Worm (Caenorhabditis elegans) whole organism, L2 larva: Measurements from ENCODE around the gene far-3.

Experiments
- C34F6.9 ChIP-seq: fragments of 150-350 bp; optimal IDR thresholded peaks from 2 replicates; lab custom pipeline; 2014; ENCODE audit warnings: missing biosample characterization, missing genetic modification characterization
- F13H6.1 ChIP-seq: sonication (generic microtip); optimal IDR thresholded peaks from 2 replicates; lab custom pipeline; 2016; ENCODE audit warnings: missing genetic modification characterization, missing compliant biosample characterization
- R02D3.7 ChIP-seq: fragments of 150-350 bp; optimal IDR thresholded peaks from 2 replicates; lab custom pipeline; 2014; ENCODE audit warnings: missing biosample characterization, missing genetic modification characterization
- Y55F3AM.14 ChIP-seq: fragments of 200-800 bp; sonication (Bioruptor generic); optimal IDR thresholded peaks from 2 replicates; lab custom pipeline; 2018; ENCODE audit warnings: mild to moderate bottlenecking, missing genetic modification characterization, missing compliant biosample characterization
- ZK546.5 ChIP-seq: sonication (generic microtip); optimal IDR thresholded peaks from 2 replicates; lab custom pipeline; 2017; ENCODE audit warnings: missing biosample characterization, missing genetic modification characterization
- alr-1 ChIP-seq: fragments of 150-350 bp; optimal IDR thresholded peaks from 2 replicates; lab custom pipeline; 2014; ENCODE audit warnings: missing biosample characterization, missing genetic modification characterization
- aly-2 ChIP-seq: fragments of 150-350 bp; optimal IDR thresholded peaks from 2 replicates; lab custom pipeline; 2014; ENCODE audit warnings: missing biosample characterization, missing genetic modification characterization
- ama-1 ChIP-seq: fragments of 150-350 bp; optimal IDR thresholded peaks from 2 replicates; lab custom pipeline; 2018; ENCODE audit warnings: inconsistent platforms
- blmp-1 ChIP-seq: sonication (generic microtip); optimal IDR thresholded peaks from 2 replicates; lab custom pipeline; 2017; ENCODE audit warnings: missing genetic modification characterization, mild to moderate bottlenecking, missing compliant biosample characterization, antibody characterized with exemption, moderate library complexity; ENCODE audit not compliant: insufficient read depth
- ceh-16 ChIP-seq: fragments of 150-350 bp; optimal IDR thresholded peaks from 2 replicates; lab custom pipeline; 2014; ENCODE audit warnings: missing biosample characterization, missing genetic modification characterization
- crh-2 ChIP-seq: sonication (generic microtip); optimal IDR thresholded peaks from 2 replicates; lab custom pipeline; 2017; ENCODE audit warnings: missing biosample characterization, missing genetic modification characterization
- egl-27 ChIP-seq: sonication (generic microtip); optimal IDR thresholded peaks from 3 replicates; lab custom pipeline; 2017; ENCODE audit warnings: missing biosample characterization, missing genetic modification reagents, missing genetic modification characterization
- elt-1 ChIP-seq: fragments of 150-350 bp; optimal IDR thresholded peaks from 2 replicates; lab custom pipeline; 2014; ENCODE audit warnings: missing biosample characterization, missing genetic modification characterization
- elt-3 ChIP-seq: sonication (generic microtip); optimal IDR thresholded peaks from 2 replicates; lab custom pipeline; 2017; ENCODE audit warnings: missing biosample characterization, missing genetic modification characterization
- fos-1 ChIP-seq: fragments of 150-350 bp; optimal IDR thresholded peaks from 2 replicates; lab custom pipeline; 2014; ENCODE audit warnings: missing biosample characterization, missing genetic modification characterization
- gmeb-1 ChIP-seq: fragments of 150-350 bp; optimal IDR thresholded peaks from 2 replicates; lab custom pipeline; 2014; ENCODE audit warnings: missing biosample characterization, missing genetic modification characterization
- lin-11 ChIP-seq: fragments of 150-350 bp; sonication (generic microtip); optimal IDR thresholded peaks from 2 replicates; lab custom pipeline; 2014; ENCODE audit warnings: missing biosample characterization, missing genetic modification characterization, inconsistent platforms, mixed read lengths
- lin-13 ChIP-seq: fragments of 150-350 bp; optimal IDR thresholded peaks from 2 replicates; lab custom pipeline; 2014; ENCODE audit warnings: missing biosample characterization, missing genetic modification reagents, missing genetic modification characterization
- lin-39 ChIP-seq: fragments of 150-350 bp; optimal IDR thresholded peaks from 2 replicates; lab custom pipeline; 2014; ENCODE audit warnings: missing biosample characterization, missing genetic modification reagents, missing genetic modification characterization
- lsy-2 ChIP-seq, 2 experiments: fragments of 150-350 bp in 1 of 2; sonication (generic microtip) in 1 of 2; optimal IDR thresholded peaks; 2 replicates each; lab custom pipeline; 2014 to 2017; ENCODE audit warnings: missing biosample characterization in 2 of 2, missing genetic modification characterization in 2 of 2
- mab-5 ChIP-seq: fragments of 150-350 bp; optimal IDR thresholded peaks from 2 replicates; lab custom pipeline; 2014; ENCODE audit warnings: missing biosample characterization, missing genetic modification characterization
- mbf-1 ChIP-seq: sonication (generic microtip); optimal IDR thresholded peaks from 2 replicates; lab custom pipeline; 2017; ENCODE audit warnings: missing biosample characterization, missing genetic modification characterization
- mdl-1 ChIP-seq, 2 experiments: fragments of 150-350 bp in 1 of 2; sonication (generic microtip) in 1 of 2; optimal IDR thresholded peaks; 2 replicates each; lab custom pipeline; 2017; ENCODE audit warnings: missing biosample characterization in 2 of 2, missing genetic modification characterization in 2 of 2
- nhr-10 ChIP-seq: sonication (generic microtip); optimal IDR thresholded peaks from 2 replicates; lab custom pipeline; 2017; ENCODE audit warnings: missing biosample characterization, missing genetic modification characterization
- nhr-11 ChIP-seq: fragments of 150-350 bp; optimal IDR thresholded peaks from 2 replicates; lab custom pipeline; 2014; ENCODE audit warnings: missing biosample characterization, missing genetic modification characterization
- nhr-12 ChIP-seq: fragments of 150-350 bp; optimal IDR thresholded peaks from 2 replicates; lab custom pipeline; 2014; ENCODE audit warnings: missing biosample characterization, missing genetic modification characterization
- nhr-129 ChIP-seq: fragments of 150-350 bp; optimal IDR thresholded peaks from 2 replicates; lab custom pipeline; 2014; ENCODE audit warnings: missing biosample characterization, missing genetic modification characterization
- nhr-23 ChIP-seq: fragments of 150-350 bp; optimal IDR thresholded peaks from 2 replicates; lab custom pipeline; 2014; ENCODE audit warnings: missing biosample characterization, missing genetic modification reagents, missing genetic modification characterization
- nhr-237 ChIP-seq: fragments of 150-350 bp; optimal IDR thresholded peaks from 2 replicates; lab custom pipeline; 2014; ENCODE audit warnings: missing biosample characterization, missing genetic modification characterization
- nhr-25 ChIP-seq: fragments of 150-350 bp; sonication (generic microtip); optimal IDR thresholded peaks from 3 replicates; lab custom pipeline; 2014; ENCODE audit warnings: missing biosample characterization, missing genetic modification characterization
- nhr-6 ChIP-seq: fragments of 150-350 bp; optimal IDR thresholded peaks from 2 replicates; lab custom pipeline; 2014; ENCODE audit warnings: missing biosample characterization, missing genetic modification characterization
- nhr-77 ChIP-seq: fragments of 150-350 bp; optimal IDR thresholded peaks from 2 replicates; lab custom pipeline; 2014; ENCODE audit warnings: missing biosample characterization, missing genetic modification characterization
- peb-1 ChIP-seq: fragments of 150-350 bp; optimal IDR thresholded peaks from 2 replicates; lab custom pipeline; 2014; ENCODE audit warnings: missing biosample characterization, missing genetic modification characterization
- sem-4 ChIP-seq: fragments of 150-350 bp; optimal IDR thresholded peaks from 2 replicates; lab custom pipeline; 2014; ENCODE audit warnings: missing biosample characterization, missing genetic modification reagents, missing genetic modification characterization
- skn-1 ChIP-seq: sonication (generic microtip); optimal IDR thresholded peaks from 2 replicates; lab custom pipeline; 2017; ENCODE audit warnings: missing biosample characterization, missing genetic modification characterization
- sma-3 ChIP-seq: sonication (generic microtip); optimal IDR thresholded peaks from 2 replicates; lab custom pipeline; 2016; ENCODE audit warnings: missing genetic modification reagents, missing genetic modification characterization, missing compliant biosample characterization
- sma-9 ChIP-seq, 2 experiments: fragments of 150-350 bp in 1 of 2; sonication (generic microtip) in 1 of 2; optimal IDR thresholded peaks; 2 replicates each; lab custom pipeline; 2014 to 2016; ENCODE audit warnings: missing genetic modification characterization in 2 of 2, mild to moderate bottlenecking in 1 of 2, missing biosample characterization in 1 of 2, missing compliant biosample characterization in 1 of 2, missing genetic modification reagents in 1 of 2, moderate library complexity in 1 of 2
- snpc-4 ChIP-seq: fragments of 150-350 bp; optimal IDR thresholded peaks from 2 replicates; lab custom pipeline; 2014; ENCODE audit warnings: missing biosample characterization, missing genetic modification characterization
- unc-39 ChIP-seq: fragments of 150-350 bp; optimal IDR thresholded peaks from 2 replicates; lab custom pipeline; 2014; ENCODE audit warnings: missing biosample characterization, missing genetic modification characterization
- unc-55 ChIP-seq: fragments of 150-350 bp; sonication (generic microtip); optimal IDR thresholded peaks from 3 replicates; lab custom pipeline; 2014; ENCODE audit warnings: missing biosample characterization, missing genetic modification reagents, missing genetic modification characterization
- unc-62 ChIP-seq: fragments of 150-350 bp; optimal IDR thresholded peaks from 2 replicates; lab custom pipeline; 2014; ENCODE audit warnings: missing biosample characterization, missing genetic modification reagents, missing genetic modification characterization
- zag-1 ChIP-seq: fragments of 150-350 bp; optimal IDR thresholded peaks from 2 replicates; lab custom pipeline; 2014; ENCODE audit warnings: missing biosample characterization, missing genetic modification characterization
- ztf-1 ChIP-seq: fragments of 200-800 bp; sonication (Bioruptor generic); conservative IDR thresholded peaks from 2 replicates; pipeline ENCODE4 v1.3.6; 2022; ENCODE audit warnings: missing genetic modification characterization, missing compliant biosample characterization
- ztf-4 ChIP-seq: fragments of 150-350 bp; optimal IDR thresholded peaks from 2 replicates; lab custom pipeline; 2014; ENCODE audit warnings: missing biosample characterization, missing genetic modification characterization

far-3 gene

ce11 chrV:12987061-12987460 lies 10.3 kb downstream of the far-3 start, which contains the start of gene shw-3:
Gene shw-3, minus strand, starts transcription at chrV:12987161.
- TF ChIP-seq ztf-4 (tag; lab: Kevin White, UChicago) (no peak), blmp-1 (tag; lab: Kevin White, UChicago) (no peak)
- TF ChIP-seq, all 48 proteins: peak for 0

- TF ChIP-seq ama-1 (lab: Kevin White, UChicago) = no peak
- TF ChIP-seq elt-3 (tag; lab: Kevin White, UChicago) = no peak
- no peak for TF ChIP-seq nhr-129 (tag; lab: Kevin White, UChicago)
- no peak for TF ChIP-seq unc-55
- TF ChIP-seq nhr-11 = no peak
- TF ChIP-seq lin-11 (tag; lab: Kevin White, UChicago) = no peak
- TF ChIP-seq nhr-6 = no peak
- no peak for TF ChIP-seq lin-13 (GFP tag; lab: Kevin White, UChicago)
- no peak for TF ChIP-seq nhr-77
- no peak for TF ChIP-seq nhr-25 (tag; lab: Kevin White, UChicago)
- no peak for TF ChIP-seq nhr-237
- TF ChIP-seq sma-9 (GFP tag; optimal IDR thresholded peaks at IDR 0.05; lab: Kevin White, UChicago) = no peak
- TF ChIP-seq sma-9 (tag; optimal IDR thresholded peaks at IDR 0.05; lab: Kevin White, UChicago) = no peak
- no peak for TF ChIP-seq nhr-23 (tag; lab: Kevin White, UChicago)
- no peak for TF ChIP-seq crh-2 (tag; lab: Kevin White, UChicago)
- TF ChIP-seq skn-1 (tag; lab: Kevin White, UChicago) = no peak
- TF ChIP-seq ceh-16 = no peak
- TF ChIP-seq C34F6.9 = no peak
- TF ChIP-seq, all 48 proteins: peak for 0
These were observed 23.3 kb downstream of the far-3 start for ce11 chrV:12974047-12974446.

ce11 chrV:12970575-12971160 lies 26.7 kb downstream of the far-3 start, which contains the start of gene pnn-1:
Gene pnn-1, plus strand, starts transcription at chrV:12971110.
- no peak for TF ChIP-seq ztf-4 (tag; lab: Kevin White, UChicago)
- TF ChIP-seq nhr-12 (tag; lab: Kevin White, UChicago) = no peak
- no peak for TF ChIP-seq ztf-1
- peak; percentile 28 to 84 for TF ChIP-seq lsy-2 (tag; optimal IDR thresholded peaks at IDR 0.05; lab: Kevin White, UChicago)
- no peak for TF ChIP-seq ceh-16
- TF ChIP-seq snpc-4 = no peak
- no peak for TF ChIP-seq nhr-11
- no peak for TF ChIP-seq lin-39 (tag; lab: Kevin White, UChicago)
- TF ChIP-seq mdl-1 (tag; optimal IDR thresholded peaks at IDR 0.05; lab: Kevin White, UChicago) = no peak
- no peak for TF ChIP-seq ama-1 (lab: Kevin White, UChicago)
- no peak for TF ChIP-seq blmp-1 (tag; lab: Kevin White, UChicago)
- peak; percentile 45 for TF ChIP-seq C34F6.9
- no peak for TF ChIP-seq F13H6.1
- peak; percentile 4 for TF ChIP-seq crh-2 (tag; lab: Kevin White, UChicago)
- TF ChIP-seq sma-9 (GFP tag; optimal IDR thresholded peaks at IDR 0.05; lab: Kevin White, UChicago) = peak; percentile 1
- TF ChIP-seq sma-9 (tag; optimal IDR thresholded peaks at IDR 0.05; lab: Kevin White, UChicago) = no peak
- TF ChIP-seq alr-1 (tag; lab: Kevin White, UChicago) = no peak
- TF ChIP-seq nhr-10 (tag; lab: Kevin White, UChicago) = no peak
- TF ChIP-seq ZK546.5 = no peak
- TF ChIP-seq gmeb-1 (tag; lab: Kevin White, UChicago) = no peak
- TF ChIP-seq unc-55 = peak; percentile 55
- TF ChIP-seq nhr-23 (tag; lab: Kevin White, UChicago) = no peak
- TF ChIP-seq aly-2 = no peak
- no peak for TF ChIP-seq peb-1
- no peak for TF ChIP-seq egl-27 (tag; lab: Kevin White, UChicago)
- no peak for TF ChIP-seq sma-3
- no peak for TF ChIP-seq unc-62 (GFP tag; lab: Kevin White, UChicago)
- TF ChIP-seq nhr-25 (tag; lab: Kevin White, UChicago) = peak; percentile 61
- no peak for TF ChIP-seq mbf-1 (tag; lab: Kevin White, UChicago)
- TF ChIP-seq nhr-77 = no peak
- no peak for TF ChIP-seq lin-11 (tag; lab: Kevin White, UChicago)
- TF ChIP-seq lin-13 (GFP tag; lab: Kevin White, UChicago) = peak; percentile 58
- no peak for TF ChIP-seq nhr-237
- no peak for TF ChIP-seq skn-1 (tag; lab: Kevin White, UChicago)
- TF ChIP-seq sem-4 = peak; percentile 26
- TF ChIP-seq Y55F3AM.14 (GFP tag; lab: Kevin White, UChicago) = no peak
- no peak for TF ChIP-seq unc-39 (tag; lab: Kevin White, UChicago)
- no peak for TF ChIP-seq fos-1
- TF ChIP-seq zag-1 = no peak
- no peak for TF ChIP-seq R02D3.7 (tag; lab: Kevin White, UChicago)
- TF ChIP-seq elt-1 (tag; lab: Kevin White, UChicago) = no peak
- TF ChIP-seq nhr-6 = no peak
- TF ChIP-seq nhr-129 (tag; lab: Kevin White, UChicago) = peak; percentile 28
- no peak for TF ChIP-seq mab-5 (tag; lab: Kevin White, UChicago)
